Worm (Caenorhabditis elegans) whole organism, early embryonic: ENCODE results near the gene F53A9.9.

Source experiments
- ama-1 ChIP-seq: fragments of 150-350 bp; optimal IDR thresholded peaks from 2 replicates; lab custom pipeline; 2014
- ceh-13 ChIP-seq: fragments of 200-800 bp; sonication (Bioruptor generic); optimal IDR thresholded peaks from 2 replicates; lab custom pipeline; 2018; ENCODE audit warnings: mild to moderate bottlenecking, missing genetic modification characterization, missing compliant biosample characterization
- ceh-36 ChIP-seq: sonication (generic microtip); optimal IDR thresholded peaks from 2 replicates; lab custom pipeline; 2016; ENCODE audit warnings: missing genetic modification characterization, inconsistent platforms, missing compliant biosample characterization
- flt-1 ChIP-seq: fragments of 200-800 bp; sonication (Bioruptor generic); IDR thresholded peaks from 2 replicates; pipeline ENCODE4 v1.3.6; 2022; ENCODE audit warnings: missing genetic modification characterization, missing compliant biosample characterization
- hmg-4 ChIP-seq: fragments of 200-800 bp; sonication (Bioruptor generic); optimal IDR thresholded peaks from 2 replicates; lab custom pipeline; 2018; ENCODE audit warnings: mild to moderate bottlenecking, missing genetic modification characterization, missing compliant biosample characterization
- pes-1 ChIP-seq: fragments of 200-800 bp; sonication (Bioruptor generic); IDR thresholded peaks from 2 replicates; pipeline ENCODE4 v1.3.6; 2022; ENCODE audit warnings: missing genetic modification reagents, missing genetic modification characterization, missing compliant biosample characterization
- tbx-11 ChIP-seq: fragments of 200-800 bp; sonication (Bioruptor generic); IDR thresholded peaks from 2 replicates; pipeline ENCODE4 v1.3.6; 2022; ENCODE audit warnings: missing genetic modification characterization, missing compliant biosample characterization

DNA sequence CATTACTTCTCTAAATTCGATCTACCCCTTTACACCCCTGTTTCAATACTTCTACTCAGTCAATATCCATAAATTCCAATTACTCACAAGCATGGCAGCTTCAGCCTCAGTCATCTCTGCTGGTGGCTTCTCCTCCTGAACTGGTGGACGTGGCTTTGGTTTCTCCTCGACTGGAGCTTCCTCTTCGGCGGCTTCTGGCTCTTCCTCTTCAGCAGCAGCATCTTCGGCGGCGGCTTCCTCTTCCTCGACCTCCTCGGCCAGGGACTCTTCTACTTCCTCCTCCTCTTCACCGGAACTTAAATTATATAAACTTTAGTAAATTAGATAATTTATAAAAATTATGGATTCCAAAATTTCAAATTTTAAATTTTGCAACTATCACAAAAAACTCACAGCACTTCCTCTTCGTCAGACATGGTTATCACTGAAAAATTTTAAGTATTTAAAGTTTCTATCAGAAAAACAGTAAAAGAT lies 2.6 kb upstream of the F53A9.9 start, which contains the start of gene tnt-2:
- no peak for TF ChIP-seq flt-1 (GFP tag; lab: Robert Waterston, UW)
- no peak for TF ChIP-seq ceh-13
- TF ChIP-seq ama-1 (lab: Kevin White, UChicago), result no peak
- TF ChIP-seq tbx-11 (GFP tag; lab: Robert Waterston, UW), result no peak
- TF ChIP-seq ceh-36 (tag; lab: Kevin White, UChicago), result no peak
- TF ChIP-seq pes-1 (GFP tag; lab: Robert Waterston, UW), result no peak
- TF ChIP-seq hmg-4, result no peak
